Fruit fly (Drosophila melanogaster) whole organism, embryonic: ENCODE data around the gene CG10298.

Experiments used
- Blimp-1 ChIP-seq: fragments of 200-800 bp; sonication (Bioruptor generic); optimal IDR thresholded peaks from 3 replicates; lab custom pipeline; 2018; ENCODE audit warnings: missing biosample characterization, missing genetic modification characterization, mild to moderate bottlenecking, moderate library complexity, missing genetic modification reagents
- C15 ChIP-seq: fragments of 200-800 bp; sonication (Bioruptor generic); IDR thresholded peaks from 3 replicates; pipeline ENCODE4 v1.3.6; 2022; ENCODE audit warnings: missing biosample characterization, missing genetic modification characterization
- CG11560 ChIP-seq: fragments of 200-800 bp; sonication (Bioruptor generic); IDR thresholded peaks from 3 replicates; pipeline ENCODE4 v1.3.6; 2022; ENCODE audit warnings: missing biosample characterization, missing genetic modification characterization
- CG12236 ChIP-seq: fragments of 200-800 bp; sonication (Bioruptor generic); optimal IDR thresholded peaks from 2 replicates; lab custom pipeline; 2016; ENCODE audit warnings: missing biosample characterization, missing genetic modification characterization
- CG13287 ChIP-seq: fragments of 200-800 bp; sonication (Bioruptor generic); IDR thresholded peaks from 2 replicates; pipeline ENCODE4 v1.3.6; 2022; ENCODE audit warnings: missing biosample characterization, missing genetic modification characterization; ENCODE audit not compliant: partially characterized antibody
- CG1529 ChIP-seq: fragments of 200-800 bp; sonication (Bioruptor generic); optimal IDR thresholded peaks from 3 replicates; lab custom pipeline; 2018; ENCODE audit warnings: missing biosample characterization, missing genetic modification characterization
- CG17385 ChIP-seq: fragments of 200-800 bp; sonication (Bioruptor generic); optimal IDR thresholded peaks from 3 replicates; lab custom pipeline; 2018; ENCODE audit warnings: missing biosample characterization, mild to moderate bottlenecking, missing genetic modification characterization
- CG3995 ChIP-seq: fragments of 200-800 bp; sonication (Bioruptor generic); optimal IDR thresholded peaks from 3 replicates; lab custom pipeline; 2016; ENCODE audit warnings: missing biosample characterization, missing genetic modification characterization
- CG42726 ChIP-seq: fragments of 200-800 bp; sonication (Bioruptor generic); IDR thresholded peaks from 2 replicates; pipeline ENCODE4 v1.3.6; 2022; ENCODE audit warnings: missing biosample characterization, missing genetic modification characterization; ENCODE audit not compliant: partially characterized antibody
- CG4404 ChIP-seq: fragments of 200-800 bp; sonication (Bioruptor generic); IDR thresholded peaks from 2 replicates; pipeline ENCODE4 v1.3.6; 2022; ENCODE audit warnings: missing biosample characterization, missing genetic modification characterization
- CG5180 ChIP-seq: fragments of 200-800 bp; sonication (Bioruptor generic); optimal IDR thresholded peaks from 3 replicates; lab custom pipeline; 2017; ENCODE audit warnings: missing biosample characterization, missing genetic modification characterization, mild to moderate bottlenecking, moderate library complexity, missing genetic modification reagents
- CG6272 ChIP-seq: fragments of 200-800 bp; sonication (Bioruptor generic); IDR thresholded peaks from 2 replicates; pipeline ENCODE4 v1.3.6; 2022; ENCODE audit warnings: missing biosample characterization, missing genetic modification characterization
- CG9437 ChIP-seq: fragments of 200-800 bp; sonication (Bioruptor generic); optimal IDR thresholded peaks from 2 replicates; lab custom pipeline; 2018; ENCODE audit warnings: missing biosample characterization, mild to moderate bottlenecking, missing genetic modification characterization
- CG9797 ChIP-seq: fragments of 200-800 bp; sonication (Bioruptor generic); optimal IDR thresholded peaks from 3 replicates; lab custom pipeline; 2018; ENCODE audit warnings: missing biosample characterization, mild to moderate bottlenecking, missing genetic modification characterization
- D19A ChIP-seq: fragments of 200-800 bp; optimal IDR thresholded peaks from 3 replicates; lab custom pipeline; 2019; ENCODE audit warnings: missing biosample characterization, mild to moderate bottlenecking, missing genetic modification characterization, moderate library complexity
- D19B ChIP-seq: fragments of 200-800 bp; sonication (Bioruptor generic); optimal IDR thresholded peaks from 2 replicates; lab custom pipeline; 2017; ENCODE audit warnings: missing biosample characterization, mild to moderate bottlenecking, missing genetic modification characterization
- Dll ChIP-seq: fragments of 200-800 bp; sonication (Bioruptor generic); IDR thresholded peaks from 4 replicates; pipeline ENCODE4 v1.3.6; 2022; ENCODE audit warnings: missing biosample characterization, missing genetic modification characterization; ENCODE audit not compliant: partially characterized antibody
- E2f1 ChIP-seq: fragments of 200-800 bp; sonication (Bioruptor generic); IDR thresholded peaks from 2 replicates; pipeline ENCODE4 v1.3.6; 2022; ENCODE audit warnings: missing biosample characterization, missing genetic modification characterization
- Ets65A ChIP-seq: fragments of 200-800 bp; sonication (Bioruptor generic); peaks from one replicate; lab custom pipeline; 2016; ENCODE audit warnings: missing biosample characterization, missing genetic modification characterization
- Hmx ChIP-seq: fragments of 200-800 bp; sonication (Bioruptor generic); optimal IDR thresholded peaks from 2 replicates; lab custom pipeline; 2016; ENCODE audit warnings: missing biosample characterization, missing genetic modification characterization
- Kr ChIP-seq: fragments of 200-800 bp; sonication (Bioruptor generic); optimal IDR thresholded peaks from 2 replicates; lab custom pipeline; 2017; ENCODE audit warnings: missing biosample characterization, mild to moderate bottlenecking, missing genetic modification characterization
- Pdp1 ChIP-seq, 2 experiments: fragments of 200-800 bp; sonication (Bioruptor generic); optimal IDR thresholded peaks; 3 replicates each; lab custom pipeline; 2016; ENCODE audit warnings: missing biosample characterization in 2 of 2, missing genetic modification characterization in 2 of 2, mild to moderate bottlenecking in 1 of 2, moderate library complexity in 1 of 2
- Sox102F ChIP-seq: fragments of 200-800 bp; sonication (Bioruptor generic); optimal IDR thresholded peaks from 2 replicates; lab custom pipeline; 2018; ENCODE audit warnings: missing biosample characterization, mild to moderate bottlenecking, missing genetic modification characterization, moderate library complexity
- Stat92E ChIP-seq, 3 experiments: fragments of >200 bp in 2 of 3; fragments of 200-800 bp in 1 of 3; sonication (Bioruptor generic) in 1 of 3; optimal IDR thresholded peaks; 2 replicates each; lab custom pipeline; 2017 to 2019; ENCODE audit warnings: missing biosample characterization in 3 of 3, missing genetic modification characterization in 3 of 3, mild to moderate bottlenecking in 1 of 3, moderate library complexity in 1 of 3
- Tbp ChIP-seq: fragments of >200 bp; optimal IDR thresholded peaks from 2 replicates; lab custom pipeline; 2018; ENCODE audit warnings: missing biosample characterization, missing genetic modification characterization
- bab2 ChIP-seq: fragments of 200-800 bp; sonication (Bioruptor generic); optimal IDR thresholded peaks from 2 replicates; lab custom pipeline; 2016; ENCODE audit warnings: missing biosample characterization, missing genetic modification characterization
- ci ChIP-seq: fragments of 200-800 bp; sonication (Bioruptor generic); IDR thresholded peaks from 3 replicates; pipeline ENCODE4 v1.3.6; 2022; ENCODE audit warnings: missing biosample characterization, missing genetic modification characterization
- cwo ChIP-seq: fragments of 200-800 bp; sonication (Bioruptor generic); optimal IDR thresholded peaks from 3 replicates; lab custom pipeline; 2017; ENCODE audit warnings: missing biosample characterization, missing genetic modification characterization, mild to moderate bottlenecking, moderate library complexity, missing genetic modification reagents
- dmrt11E ChIP-seq: fragments of 200-800 bp; sonication (Bioruptor generic); optimal IDR thresholded peaks from 3 replicates; lab custom pipeline; 2018; ENCODE audit warnings: missing biosample characterization, mild to moderate bottlenecking, missing genetic modification characterization, moderate library complexity
- dysf ChIP-seq: fragments of 200-800 bp; sonication (Bioruptor generic); IDR thresholded peaks from 3 replicates; pipeline ENCODE4 v1.3.6; 2022; ENCODE audit warnings: missing biosample characterization, missing genetic modification characterization
- en ChIP-seq: fragments of 200-800 bp; sonication (Bioruptor generic); optimal IDR thresholded peaks from 2 replicates; lab custom pipeline; 2016; ENCODE audit warnings: missing biosample characterization, missing genetic modification characterization
- grn ChIP-seq: fragments of 200-800 bp; sonication (Bioruptor generic); optimal IDR thresholded peaks from 3 replicates; lab custom pipeline; 2017; ENCODE audit warnings: missing biosample characterization, missing genetic modification characterization
- jumu ChIP-seq: fragments of 200-800 bp; sonication (Bioruptor generic); optimal IDR thresholded peaks from 3 replicates; lab custom pipeline; 2016; ENCODE audit warnings: missing biosample characterization, missing genetic modification characterization
- kay ChIP-seq: fragments of 200-800 bp; sonication (Bioruptor generic); optimal IDR thresholded peaks from 2 replicates; lab custom pipeline; 2016; ENCODE audit warnings: missing biosample characterization, missing genetic modification characterization
- lab ChIP-seq: fragments of 200-800 bp; sonication (Bioruptor generic); optimal IDR thresholded peaks from 3 replicates; lab custom pipeline; 2017; ENCODE audit warnings: missing biosample characterization, missing genetic modification characterization, mild to moderate bottlenecking, moderate library complexity, missing genetic modification reagents
- nau ChIP-seq: fragments of 200-800 bp; sonication (Bioruptor generic); optimal IDR thresholded peaks from 3 replicates; lab custom pipeline; 2017; ENCODE audit warnings: missing biosample characterization, mild to moderate bottlenecking, missing genetic modification characterization, missing genetic modification reagents
- slbo ChIP-seq: fragments of 200-800 bp; sonication (Bioruptor generic); IDR thresholded peaks from 2 replicates; pipeline ENCODE4 v1.3.6; 2022; ENCODE audit warnings: missing biosample characterization, missing genetic modification characterization
- so ChIP-seq: fragments of 200-800 bp; sonication (Bioruptor generic); IDR thresholded peaks from 3 replicates; pipeline ENCODE4 v1.3.6; 2022; ENCODE audit warnings: missing biosample characterization, missing genetic modification characterization
- wdn ChIP-seq: fragments of 200-800 bp; sonication (Bioruptor generic); IDR thresholded peaks from 2 replicates; pipeline ENCODE4 v1.3.6; 2022; ENCODE audit warnings: missing biosample characterization, missing genetic modification characterization
- wor ChIP-seq: fragments of 200-800 bp; sonication (Bioruptor generic); IDR thresholded peaks from 2 replicates; pipeline ENCODE4 v1.3.6; 2022; ENCODE audit warnings: missing biosample characterization, missing genetic modification characterization

Gene CG10298

dm6 chr3R:6380129-6380528, 37.3 kb downstream of the CG10298 start, which contains the start of the genes CG1024 and TfIIFalpha (continued):
- TF ChIP-seq jumu (GFP tag; lab: Kevin White, UChicago) (no peak), CG1529 (GFP tag; lab: Kevin White, UChicago) (no peak), Sox102F (no peak), slbo (no peak), wdn (no peak), grn (GFP tag; lab: Kevin White, UChicago) (no peak), cwo (no peak), CG17385 (GFP tag; lab: Kevin White, UChicago) (no peak), CG42726 (GFP tag; lab: Robert Waterston, UW) (peak; percentile 4; the same call in 1 of the 2 replicates), D19A (no peak), Pdp1 (GFP tag; optimal IDR thresholded peaks at IDR 0.05; lab: Kevin White, UChicago) (no peak), wor (GFP tag; lab: Robert Waterston, UW) (no peak), kay (no peak), CG12236 (GFP tag; lab: Kevin White, UChicago) (no peak), CG4404 (no peak), CG3995 (GFP tag; lab: Kevin White, UChicago) (peak; percentile 98), D19B (GFP tag; lab: Kevin White, UChicago) (no peak), Kr (no peak), dmrt11E (tag; lab: Kevin White, UChicago) (no peak), Blimp-1 (GFP tag; lab: Kevin White, UChicago) (no peak), dysf (GFP tag; lab: Robert Waterston, UW) (no peak), Stat92E (GFP tag; optimal IDR thresholded peaks at IDR 0.05; lab: Kevin White, UChicago) (peak in 1 of 3 experiments; percentile 24), C15 (GFP tag; lab: Robert Waterston, UW) (no peak), nau (GFP tag; lab: Kevin White, UChicago) (no peak), CG5180 (no peak), Tbp (no peak), bab2 (no peak), CG13287 (GFP tag; lab: Robert Waterston, UW) (peak; percentile 92), E2f1 (GFP tag; lab: Robert Waterston, UW) (no peak), lab (GFP tag; lab: Kevin White, UChicago) (no peak), CG6272 (no peak), CG11560 (no peak), CG9437 (no peak), so (GFP tag; lab: Robert Waterston, UW) (no peak), en (GFP tag; lab: Kevin White, UChicago) (no peak)

- TF ChIP-seq Dll (GFP tag; lab: Robert Waterston, UW) = no peak
- TF ChIP-seq CG9797 (GFP tag; lab: Kevin White, UChicago) = no peak
- peak; percentile 93 for TF ChIP-seq Ets65A (GFP tag; lab: Kevin White, UChicago)
- TF ChIP-seq ci = 0 out of 3 replicates have a peak, but pooled peaks have one; percentile 16
- TF ChIP-seq Hmx (GFP tag; lab: Kevin White, UChicago) = no peak
Measured at dm6 chr3R:6381784-6382183, 39.0 kb downstream of the CG10298 start.
